Worm (Caenorhabditis elegans): Measurements from ENCODE around the gene nse-4.

ce11 chrIV:11510664-11511063 is 30.0 kb downstream of the nse-4 start, which contains the start of gene M04B2.6:
- no peak for TF ChIP-seq lin-39 (tag; optimal IDR thresholded peaks at IDR 0.05)
- no peak for TF ChIP-seq nhr-90 (tag; optimal IDR thresholded peaks at IDR 0.05; ENCODE audit: poor library complexity)
- no peak for TF ChIP-seq mep-1 (tag; optimal IDR thresholded peaks at IDR 0.05)
- TF ChIP-seq ceh-90 (tag; optimal IDR thresholded peaks at IDR 0.05): no peak
- no peak for TF ChIP-seq skn-1 (tag; optimal IDR thresholded peaks at IDR 0.05)
- no peak for TF ChIP-seq zip-4 (GFP tag; optimal IDR thresholded peaks at IDR 0.05)
- TF ChIP-seq fos-1 (tag; optimal IDR thresholded peaks at IDR 0.05): no peak
- no peak for TF ChIP-seq nhr-77 (tag; optimal IDR thresholded peaks at IDR 0.05)
- TF ChIP-seq tbx-2 (tag; optimal IDR thresholded peaks at IDR 0.05): no peak
- no peak for TF ChIP-seq efl-3 (GFP tag; optimal IDR thresholded peaks at IDR 0.05)
- TF ChIP-seq nhr-20 (tag; optimal IDR thresholded peaks at IDR 0.05): no peak
- TF ChIP-seq unc-130 (tag; optimal IDR thresholded peaks at IDR 0.05): no peak
- no peak for TF ChIP-seq lin-13 (GFP tag; optimal IDR thresholded peaks at IDR 0.05)

Data from whole organism, L1 larva.